Worm (Caenorhabditis elegans): ENCODE measurements around the gene fbxb-34.

fbxb-34 gene

DNA sequence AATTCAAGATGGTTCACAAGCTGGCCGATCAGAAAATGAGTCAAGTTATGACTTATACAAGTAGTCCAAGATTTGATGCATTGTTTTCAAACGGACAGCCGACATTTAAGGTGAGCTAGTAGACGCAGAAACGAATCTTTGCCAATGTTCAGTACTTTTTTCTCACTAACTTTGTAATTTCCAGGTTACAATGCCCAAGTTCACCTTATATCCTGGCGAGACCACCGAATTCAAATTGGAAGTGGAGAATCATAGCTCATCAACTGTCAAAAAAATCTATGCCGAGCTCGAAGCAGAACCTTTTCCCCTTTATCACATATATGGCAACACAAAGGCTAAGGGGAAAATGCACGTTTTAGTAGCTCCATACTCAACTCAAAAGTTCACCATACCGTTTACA is 40.3 kb downstream of the fbxb-34 start:
- TF ChIP-seq Y55F3AM.14 (GFP tag; optimal IDR thresholded peaks at IDR 0.05) (no peak), nhr-23 (tag; optimal IDR thresholded peaks at IDR 0.05) (no peak), lin-11 (tag; optimal IDR thresholded peaks at IDR 0.05) (no peak), ama-1 (optimal IDR thresholded peaks at IDR 0.05) (no peak), R02D3.7 (tag; optimal IDR thresholded peaks at IDR 0.05) (no peak)

DNA sequence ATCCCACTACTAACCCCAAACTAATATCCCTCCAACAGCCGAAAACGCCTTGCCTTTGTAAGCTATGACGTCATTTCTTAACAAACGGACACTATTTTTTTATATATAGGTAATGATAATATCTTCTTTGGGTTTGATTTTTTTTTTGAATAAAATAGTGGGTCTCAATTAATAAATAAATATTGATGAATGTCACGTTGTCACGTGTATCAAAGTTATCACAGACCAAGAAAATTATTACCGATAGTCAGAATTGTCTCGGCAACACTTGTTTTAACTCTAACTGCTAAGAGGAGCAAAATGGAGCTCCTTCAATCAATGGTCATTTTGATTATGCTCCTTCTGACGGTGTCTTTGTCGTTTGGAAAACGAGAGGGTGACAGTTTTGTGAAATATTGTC is 46.4 kb downstream of the fbxb-34 start, which contains the start of gene T04B8.1:
Gene T04B8.1, plus strand, starts transcription at position 301 of the 400 bp plus-strand sequence.
- TF ChIP-seq alr-1 (tag; optimal IDR thresholded peaks at IDR 0.05) (no peak), R02D3.7 (tag; optimal IDR thresholded peaks at IDR 0.05) (no peak), zag-1 (tag; optimal IDR thresholded peaks at IDR 0.05) (no peak), mbf-1 (tag; optimal IDR thresholded peaks at IDR 0.05) (no peak), lin-13 (GFP tag; optimal IDR thresholded peaks at IDR 0.05) (no peak), sma-3 (GFP tag; optimal IDR thresholded peaks at IDR 0.05) (no peak)

Measured in whole organism, L2 larva.